Fruit fly (Drosophila melanogaster): ENCODE data around the gene Naa20A.

The Naa20A gene

DNA sequence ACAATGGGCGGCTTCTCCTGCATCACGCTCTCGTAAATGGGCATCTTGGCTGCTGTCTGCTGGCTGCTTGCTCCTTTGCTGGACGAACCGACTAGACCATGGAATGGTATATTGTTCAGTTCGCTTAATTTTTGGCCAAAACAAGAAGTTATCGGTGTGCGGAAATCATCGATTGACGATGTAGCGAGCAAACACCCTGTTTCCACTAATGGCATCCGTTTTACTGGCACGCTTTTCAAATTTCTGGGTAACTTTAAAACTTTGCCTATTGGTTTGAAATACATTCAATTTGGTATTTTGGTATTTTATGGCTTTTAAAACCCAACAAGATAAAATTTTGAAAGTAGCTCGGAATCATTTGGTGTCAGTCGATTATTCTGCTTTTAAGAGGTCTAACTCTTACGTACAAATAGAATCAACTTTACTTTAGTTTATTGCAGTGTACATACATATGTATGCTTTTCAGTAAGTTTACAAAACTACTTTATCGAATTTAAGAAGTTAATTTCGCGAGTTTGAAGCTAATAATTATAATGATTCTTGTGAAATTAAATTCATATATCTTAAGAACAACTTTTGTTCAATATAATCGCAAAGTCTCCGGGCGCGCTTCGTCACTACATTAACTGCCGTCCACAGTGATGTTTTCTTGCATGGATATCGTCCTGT, 23.1 kb upstream of the Naa20A start, which contains the start of gene Arp10:
TSS of gene Arp10 (minus strand) at position 304 of the 669 bp plus-strand sequence.
- TF ChIP-seq CG33017 (tag; optimal IDR thresholded peaks at IDR 0.05) = peak; percentile 36
- TF ChIP-seq CG7101 (tag; optimal IDR thresholded peaks at IDR 0.05) = no peak
- peak; percentile 15 for TF ChIP-seq bab1 (GFP tag; optimal IDR thresholded peaks at IDR 0.05)

DNA sequence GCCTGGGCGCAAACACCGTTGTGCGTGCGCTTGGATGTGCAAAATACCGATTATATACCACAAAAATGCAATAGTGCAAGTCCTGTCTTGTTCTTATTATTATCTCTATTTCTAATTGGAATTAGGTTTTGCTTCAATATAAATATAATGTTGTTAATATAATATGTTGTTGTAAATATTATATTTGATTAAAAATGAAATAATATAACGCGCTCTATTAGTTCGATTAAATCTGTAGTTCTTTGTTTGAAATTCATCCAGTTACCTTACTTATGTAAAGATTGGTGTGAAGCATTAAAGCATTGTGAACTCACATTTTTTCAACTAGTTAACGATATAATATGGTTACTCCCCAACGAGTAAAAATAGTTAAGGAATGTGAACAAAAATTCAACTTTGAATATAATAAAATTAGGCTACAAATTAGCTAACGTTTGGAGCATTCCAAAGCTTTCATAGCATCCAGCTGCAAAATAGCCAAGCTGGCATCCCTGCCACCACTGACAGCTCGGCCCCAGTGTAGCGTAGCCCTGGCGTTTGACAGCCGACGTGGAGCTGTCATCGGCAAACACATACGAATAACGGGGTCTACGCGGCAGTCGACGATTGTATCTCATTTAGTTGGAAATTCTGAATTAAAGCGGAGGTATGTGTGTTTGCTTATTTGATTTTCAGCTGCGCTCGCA, 20.1 kb upstream of the Naa20A start, which contains the start of the genes CG12237 and Sec61gamma:
TSS of gene CG12237 (minus strand) at position 51 of the 686 bp plus-strand sequence.
TSS of gene Sec61gamma (plus strand) at position 509 of the 686 bp plus-strand sequence.
- TF ChIP-seq Crg-1 (GFP tag; optimal IDR thresholded peaks at IDR 0.05) (no peak), Hr96 (GFP tag; optimal IDR thresholded peaks at IDR 0.05) (no peak), kay (GFP tag; ENCODE audit: borderline replicate concordance) (no peak), bab1 (GFP tag; optimal IDR thresholded peaks at IDR 0.05) (peak; percentile 55), CG33017 (tag; optimal IDR thresholded peaks at IDR 0.05) (no peak), CG12768 (GFP tag; optimal IDR thresholded peaks at IDR 0.05) (peak; percentile 1), CG7101 (tag; optimal IDR thresholded peaks at IDR 0.05) (peak; percentile 40), ovo (GFP tag; optimal IDR thresholded peaks at IDR 0.05) (peak; percentile 95), Mnt (GFP tag; optimal IDR thresholded peaks at IDR 0.05) (peak; percentile 31), cnc (optimal IDR thresholded peaks at IDR 0.05) (no peak), CG5204 (GFP tag; optimal IDR thresholded peaks at IDR 0.05) (no peak), toe (GFP tag; optimal IDR thresholded peaks at IDR 0.05) (no peak), CG14711 (tag; optimal IDR thresholded peaks at IDR 0.05) (no peak), CG7045 (GFP tag; optimal IDR thresholded peaks at IDR 0.05) (no peak), cic (GFP tag; optimal IDR thresholded peaks at IDR 0.05) (no peak), CG1620 (GFP tag; optimal IDR thresholded peaks at IDR 0.05) (peak; percentile 65), Clk (GFP tag; optimal IDR thresholded peaks at IDR 0.05) (no peak), CG11617 (GFP tag; optimal IDR thresholded peaks at IDR 0.05) (peak; percentile 18), tj (GFP tag; optimal IDR thresholded peaks at IDR 0.05) (peak; percentile 41), pad (GFP tag; optimal IDR thresholded peaks at IDR 0.05) (peak; percentile 39)

DNA sequence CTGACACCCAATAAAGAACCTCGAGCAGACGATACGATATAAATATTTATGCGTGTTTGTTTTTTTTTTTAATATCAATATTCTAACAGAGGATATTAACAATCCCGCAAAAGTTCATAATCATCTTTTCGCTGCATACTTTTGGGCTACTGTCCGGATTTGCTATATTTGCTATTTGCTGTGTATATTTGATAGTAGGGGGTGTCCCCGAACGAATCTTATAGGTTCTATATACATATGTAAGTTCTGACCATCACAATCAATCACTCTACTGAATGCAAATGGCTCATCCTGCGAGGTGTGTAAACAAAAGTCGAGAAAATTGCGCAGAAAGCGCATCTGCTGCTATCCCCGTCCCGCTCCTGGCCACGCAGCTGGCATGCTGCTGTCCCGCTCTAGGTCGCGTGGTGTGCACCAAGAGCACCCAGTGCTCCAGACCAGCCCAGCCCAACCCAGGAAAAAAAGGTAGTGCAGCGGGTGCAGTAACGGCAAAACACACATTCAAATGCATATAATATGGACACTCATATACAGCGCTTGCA, 17.9 kb upstream of the Naa20A start:
- TF ChIP-seq cic (GFP tag; optimal IDR thresholded peaks at IDR 0.05) (no peak), pad (GFP tag; optimal IDR thresholded peaks at IDR 0.05) (peak; percentile 70), bab1 (GFP tag; optimal IDR thresholded peaks at IDR 0.05) (peak; percentile 24)

DNA sequence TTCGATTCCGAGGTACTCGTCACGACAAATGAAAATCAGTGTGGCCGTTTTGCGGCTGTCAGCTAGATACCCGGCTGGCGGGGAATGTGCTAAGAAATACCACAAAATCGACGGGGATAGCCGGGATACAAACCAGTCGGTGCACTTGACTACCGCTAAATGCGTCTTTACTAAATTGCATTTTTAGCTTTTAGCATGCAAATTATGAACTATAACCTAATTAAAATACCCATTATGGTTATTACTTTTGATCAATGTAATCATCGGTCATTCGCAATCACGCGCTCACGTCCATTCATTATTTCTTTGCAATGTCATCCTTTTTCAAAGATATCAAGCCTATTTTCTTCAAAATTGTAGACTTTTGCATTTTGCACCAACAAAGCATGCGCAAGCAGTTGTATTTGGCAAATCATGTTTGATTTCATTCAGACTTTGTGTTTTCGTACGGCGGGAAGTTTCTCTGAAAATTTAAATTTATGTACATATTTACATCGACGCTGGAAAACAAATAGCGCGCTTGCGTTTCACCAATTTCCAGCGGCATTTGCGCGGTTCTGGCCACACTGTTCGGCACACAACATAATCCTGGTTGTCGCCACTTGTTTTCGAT, 15.6 kb upstream of the Naa20A start, which contains the start of gene Rcd-1:
TSS of gene Rcd-1 (plus strand) at position 440 of the 613 bp plus-strand sequence.
- TF ChIP-seq tj (GFP tag; optimal IDR thresholded peaks at IDR 0.05) = no peak
- TF ChIP-seq CG7101 (tag; optimal IDR thresholded peaks at IDR 0.05) = no peak
- TF ChIP-seq Crg-1 (GFP tag; optimal IDR thresholded peaks at IDR 0.05) = no peak
- no peak for TF ChIP-seq cic (GFP tag; optimal IDR thresholded peaks at IDR 0.05)

DNA sequence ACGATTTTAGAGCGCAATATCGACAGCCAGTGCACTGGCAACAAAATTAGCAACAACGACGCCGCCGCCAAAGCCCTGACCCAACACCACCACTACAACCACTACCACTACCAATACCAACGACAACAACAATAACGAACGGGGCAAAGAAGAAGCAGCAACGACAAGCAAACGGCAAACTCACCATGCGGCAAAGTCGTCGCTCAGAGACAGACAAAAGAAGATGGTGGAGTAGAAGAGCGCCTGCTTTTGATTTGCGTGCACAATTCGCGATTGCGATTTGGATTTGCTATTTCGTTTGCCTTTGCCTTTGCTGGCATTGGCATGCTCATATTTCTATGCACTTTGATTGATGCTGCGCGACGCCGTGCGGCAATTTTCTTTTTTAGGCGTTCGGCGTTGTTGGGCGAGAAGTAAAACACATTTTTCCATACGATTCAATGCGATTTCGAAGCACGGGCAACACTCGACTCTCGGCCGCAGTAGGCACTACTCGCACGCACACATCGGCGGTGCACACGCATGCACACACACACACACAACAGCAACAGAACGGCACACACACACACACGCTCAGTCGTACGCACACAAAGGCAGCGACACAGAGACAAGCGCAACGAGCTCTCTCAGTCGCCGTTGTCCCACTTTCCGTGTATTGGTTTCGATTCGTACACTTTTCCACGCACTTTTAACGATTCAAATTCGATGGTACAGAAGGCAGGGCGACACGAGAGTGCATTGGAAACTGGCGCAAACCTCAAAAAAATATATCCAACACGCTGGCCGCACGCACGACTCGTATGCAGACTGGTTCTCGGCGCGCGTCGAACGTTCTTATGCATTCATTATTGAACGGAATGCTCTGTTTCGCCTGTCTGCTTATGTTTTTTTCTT, 14.8 kb upstream of the Naa20A start:
- TF ChIP-seq CG1620 (GFP tag; optimal IDR thresholded peaks at IDR 0.05) (no peak), CG14711 (tag; optimal IDR thresholded peaks at IDR 0.05) (no peak), CG33017 (tag; optimal IDR thresholded peaks at IDR 0.05) (no peak), CG7045 (GFP tag; optimal IDR thresholded peaks at IDR 0.05) (no peak), bab1 (GFP tag; optimal IDR thresholded peaks at IDR 0.05) (peak; percentile 48), Crg-1 (GFP tag; optimal IDR thresholded peaks at IDR 0.05) (no peak), CG5204 (GFP tag; optimal IDR thresholded peaks at IDR 0.05) (no peak), kay (GFP tag; ENCODE audit: borderline replicate concordance) (no peak), Mnt (GFP tag; optimal IDR thresholded peaks at IDR 0.05) (peak; percentile 4), pad (GFP tag; optimal IDR thresholded peaks at IDR 0.05) (peak; percentile 96), CG7101 (tag; optimal IDR thresholded peaks at IDR 0.05) (peak; percentile 26), Hr96 (GFP tag; optimal IDR thresholded peaks at IDR 0.05) (no peak), tj (GFP tag; optimal IDR thresholded peaks at IDR 0.05) (peak; percentile 26), toe (GFP tag; optimal IDR thresholded peaks at IDR 0.05) (no peak)

DNA sequence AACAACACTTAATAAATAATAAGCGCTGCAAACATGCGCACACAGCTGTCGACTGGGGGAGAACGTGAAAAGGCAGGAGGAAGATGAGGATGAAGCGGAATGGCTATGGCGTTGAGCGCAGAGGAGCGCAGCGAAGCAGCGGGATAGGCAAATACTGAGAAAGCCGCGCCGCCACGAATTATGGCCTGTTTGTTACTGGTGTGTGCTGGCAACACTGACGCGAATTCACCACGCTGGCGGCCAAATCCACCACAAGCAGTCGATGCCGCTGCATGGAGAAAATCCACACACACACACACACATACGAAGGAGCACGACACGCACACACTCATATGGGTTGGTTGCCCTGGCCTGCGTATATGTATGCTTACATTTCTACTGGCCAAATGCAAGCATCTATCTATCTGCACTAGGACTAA, 14.1 kb upstream of the Naa20A start:
- TF ChIP-seq Mnt (GFP tag; optimal IDR thresholded peaks at IDR 0.05) = peak; percentile 50
- peak; percentile 98 for TF ChIP-seq pad (GFP tag; optimal IDR thresholded peaks at IDR 0.05)
- peak; percentile 71 for TF ChIP-seq CG14711 (tag; optimal IDR thresholded peaks at IDR 0.05)
- TF ChIP-seq tj (GFP tag; optimal IDR thresholded peaks at IDR 0.05) = peak; percentile 5
- peak; percentile 4 for TF ChIP-seq CG1620 (GFP tag; optimal IDR thresholded peaks at IDR 0.05)
- TF ChIP-seq ovo (GFP tag; optimal IDR thresholded peaks at IDR 0.05) = no peak
- TF ChIP-seq CG12768 (GFP tag; optimal IDR thresholded peaks at IDR 0.05) = peak; percentile 4
- TF ChIP-seq bab1 (GFP tag; optimal IDR thresholded peaks at IDR 0.05) = peak; percentile 27
- no peak for TF ChIP-seq Hr96 (GFP tag; optimal IDR thresholded peaks at IDR 0.05)
- TF ChIP-seq CG7101 (tag; optimal IDR thresholded peaks at IDR 0.05) = peak; percentile 13
- TF ChIP-seq cic (GFP tag; optimal IDR thresholded peaks at IDR 0.05) = peak; percentile 6
- no peak for TF ChIP-seq CG7045 (GFP tag; optimal IDR thresholded peaks at IDR 0.05)
- TF ChIP-seq CG33017 (tag; optimal IDR thresholded peaks at IDR 0.05) = peak; percentile 19
- TF ChIP-seq CG11617 (GFP tag; optimal IDR thresholded peaks at IDR 0.05) = peak; percentile 9
